Fruit fly (Drosophila melanogaster) whole organism, embryonic: ENCODE results near the gene RpL24.

ENCODE experiments used
- ATbp ChIP-seq: fragments of 200-800 bp; sonication (Bioruptor generic); optimal IDR thresholded peaks from 2 replicates; lab custom pipeline; 2017; ENCODE audit warnings: missing biosample characterization, mild to moderate bottlenecking, missing genetic modification characterization, missing genetic modification reagents
- Aef1 ChIP-seq: fragments of 200-800 bp; sonication (Bioruptor generic); IDR thresholded peaks from 3 replicates; pipeline ENCODE4 v1.3.6; 2022; ENCODE audit warnings: missing biosample characterization, missing genetic modification characterization
- BtbVII ChIP-seq: fragments of 200-800 bp; sonication (Bioruptor generic); optimal IDR thresholded peaks from 3 replicates; lab custom pipeline; 2017; ENCODE audit warnings: missing biosample characterization, mild to moderate bottlenecking, missing genetic modification characterization
- CG13123 ChIP-seq: fragments of 200-800 bp; sonication (Bioruptor generic); optimal IDR thresholded peaks from 2 replicates; lab custom pipeline; 2016; ENCODE audit warnings: missing biosample characterization, missing genetic modification characterization
- CG14667 ChIP-seq: fragments of 200-800 bp; sonication (Bioruptor generic); IDR thresholded peaks from 2 replicates; pipeline ENCODE4 v1.3.6; 2022; ENCODE audit warnings: missing biosample characterization, missing genetic modification characterization
- CG14860 ChIP-seq: fragments of 200-800 bp; sonication (Bioruptor generic); IDR thresholded peaks from 3 replicates; pipeline ENCODE4 v1.3.6; 2022; ENCODE audit warnings: missing biosample characterization, missing genetic modification characterization; ENCODE audit not compliant: partially characterized antibody
- CG15514 ChIP-seq: fragments of 200-800 bp; sonication (Bioruptor generic); optimal IDR thresholded peaks from 3 replicates; lab custom pipeline; 2017; ENCODE audit warnings: missing biosample characterization, missing genetic modification characterization, mild to moderate bottlenecking, moderate library complexity, missing genetic modification reagents
- CG15601 ChIP-seq: fragments of 200-800 bp; sonication (Bioruptor generic); optimal IDR thresholded peaks from 3 replicates; lab custom pipeline; 2019; ENCODE audit warnings: missing biosample characterization, mild to moderate bottlenecking, missing genetic modification characterization, moderate library complexity
- CG1647 ChIP-seq: fragments of 200-800 bp; sonication (Bioruptor generic); optimal IDR thresholded peaks from 3 replicates; lab custom pipeline; 2016; ENCODE audit warnings: missing biosample characterization, missing genetic modification characterization
- CG17361 ChIP-seq: fragments of 200-800 bp; sonication (Bioruptor generic); IDR thresholded peaks from 3 replicates; pipeline ENCODE4 v1.3.6; 2022; ENCODE audit warnings: missing biosample characterization, missing genetic modification characterization
- CG2120 ChIP-seq: fragments of 200-800 bp; sonication (Bioruptor generic); optimal IDR thresholded peaks from 3 replicates; lab custom pipeline; 2016; ENCODE audit warnings: missing biosample characterization, missing genetic modification characterization
- CG30020 ChIP-seq: fragments of 200-800 bp; optimal IDR thresholded peaks from 2 replicates; lab custom pipeline; 2019; ENCODE audit warnings: missing biosample characterization, mild to moderate bottlenecking, missing genetic modification characterization, moderate library complexity
- CG32767 ChIP-seq: fragments of 200-800 bp; sonication (Bioruptor generic); IDR thresholded peaks from 2 replicates; pipeline ENCODE4 v1.3.6; 2022; ENCODE audit warnings: missing biosample characterization, missing genetic modification characterization
- CG33557 ChIP-seq: fragments of 200-800 bp; sonication (Bioruptor generic); optimal IDR thresholded peaks from 2 replicates; lab custom pipeline; 2019; ENCODE audit warnings: missing biosample characterization, mild to moderate bottlenecking, missing genetic modification characterization, moderate library complexity
- CG4854 ChIP-seq: fragments of 200-800 bp; sonication (Bioruptor generic); optimal IDR thresholded peaks from 2 replicates; lab custom pipeline; 2016; ENCODE audit warnings: missing biosample characterization, missing genetic modification characterization, inconsistent platforms
- CG5953 ChIP-seq: fragments of 200-800 bp; sonication (Bioruptor generic); IDR thresholded peaks from 2 replicates; pipeline ENCODE4 v1.3.6; 2022; ENCODE audit warnings: missing biosample characterization, missing genetic modification characterization
- CG7928 ChIP-seq: fragments of 200-800 bp; sonication (Bioruptor generic); optimal IDR thresholded peaks from 2 replicates; lab custom pipeline; 2017; ENCODE audit warnings: missing biosample characterization, mild to moderate bottlenecking, missing genetic modification characterization
- CG9609 ChIP-seq: fragments of 200-800 bp; sonication (Bioruptor generic); optimal IDR thresholded peaks from 3 replicates; lab custom pipeline; 2016; ENCODE audit warnings: missing biosample characterization, missing genetic modification characterization
- CG9932 ChIP-seq: fragments of 200-800 bp; sonication (Bioruptor generic); IDR thresholded peaks from 2 replicates; pipeline ENCODE4 v1.3.6; 2022; ENCODE audit warnings: missing biosample characterization, missing genetic modification characterization
- CoRest ChIP-seq: fragments of 200-800 bp; sonication (Bioruptor generic); optimal IDR thresholded peaks from 3 replicates; lab custom pipeline; 2018; ENCODE audit warnings: missing biosample characterization, mild to moderate bottlenecking, missing genetic modification characterization, moderate library complexity
- CrebB ChIP-seq: fragments of 200-800 bp; sonication (Bioruptor generic); optimal IDR thresholded peaks from 3 replicates; lab custom pipeline; 2018; ENCODE audit warnings: missing biosample characterization, mild to moderate bottlenecking, missing genetic modification characterization
- Doc2 ChIP-seq: fragments of 200-800 bp; sonication (Bioruptor generic); IDR thresholded peaks from 2 replicates; pipeline ENCODE4 v1.3.6; 2022; ENCODE audit warnings: missing biosample characterization, missing genetic modification characterization
- Doc3 ChIP-seq: fragments of 200-800 bp; sonication (Bioruptor generic); IDR thresholded peaks from 3 replicates; pipeline ENCODE4 v1.3.6; 2022; ENCODE audit warnings: missing biosample characterization, missing genetic modification characterization; ENCODE audit not compliant: partially characterized antibody
- Fer3 ChIP-seq: fragments of 200-800 bp; sonication (Bioruptor generic); optimal IDR thresholded peaks from 2 replicates; lab custom pipeline; 2018; ENCODE audit warnings: missing biosample characterization, mild to moderate bottlenecking, missing genetic modification characterization, moderate library complexity
- HmgZ ChIP-seq: fragments of 200-800 bp; sonication (Bioruptor generic); optimal IDR thresholded peaks from 2 replicates; lab custom pipeline; 2018; ENCODE audit warnings: missing biosample characterization, mild to moderate bottlenecking, missing genetic modification characterization
- Kr ChIP-seq: fragments of 200-800 bp; sonication (Bioruptor generic); optimal IDR thresholded peaks from 2 replicates; lab custom pipeline; 2017; ENCODE audit warnings: missing biosample characterization, mild to moderate bottlenecking, missing genetic modification characterization
- Oli ChIP-seq: fragments of 200-800 bp; sonication (Bioruptor generic); optimal IDR thresholded peaks from 2 replicates; lab custom pipeline; 2018; ENCODE audit warnings: missing biosample characterization, mild to moderate bottlenecking, missing genetic modification characterization, moderate library complexity
- PHDP ChIP-seq: fragments of 200-800 bp; sonication (Bioruptor generic); optimal IDR thresholded peaks from 3 replicates; lab custom pipeline; 2018; ENCODE audit warnings: missing biosample characterization, mild to moderate bottlenecking, missing genetic modification characterization, moderate library complexity
- TFAM ChIP-seq: fragments of 200-800 bp; sonication (Bioruptor generic); optimal IDR thresholded peaks from 2 replicates; lab custom pipeline; 2017; ENCODE audit warnings: missing biosample characterization, missing genetic modification characterization, inconsistent platforms
- Tbp ChIP-seq: fragments of >200 bp; optimal IDR thresholded peaks from 2 replicates; lab custom pipeline; 2018; ENCODE audit warnings: missing biosample characterization, missing genetic modification characterization
- Xbp1 ChIP-seq: fragments of 200-800 bp; sonication (Bioruptor generic); optimal IDR thresholded peaks from 3 replicates; lab custom pipeline; 2016; ENCODE audit warnings: missing biosample characterization, mild to moderate bottlenecking, missing genetic modification characterization
- amos ChIP-seq: fragments of 200-800 bp; sonication (Bioruptor generic); IDR thresholded peaks from 2 replicates; pipeline ENCODE4 v1.3.6; 2022; ENCODE audit warnings: missing biosample characterization, missing genetic modification characterization; ENCODE audit not compliant: partially characterized antibody
- bcd ChIP-seq: fragments of 200-800 bp; sonication (Bioruptor generic); optimal IDR thresholded peaks from 2 replicates; lab custom pipeline; 2017; ENCODE audit warnings: missing biosample characterization, mild to moderate bottlenecking, missing genetic modification characterization
- dati ChIP-seq: fragments of 200-800 bp; sonication (Bioruptor generic); IDR thresholded peaks from 2 replicates; pipeline ENCODE4 v1.3.6; 2022; ENCODE audit warnings: missing biosample characterization, missing genetic modification characterization
- disco-r ChIP-seq: fragments of 200-800 bp; sonication (Bioruptor generic); optimal IDR thresholded peaks from 2 replicates; lab custom pipeline; 2016; ENCODE audit warnings: missing biosample characterization, missing genetic modification characterization
- ewg ChIP-seq: fragments of 200-800 bp; sonication (Bioruptor generic); optimal IDR thresholded peaks from 3 replicates; lab custom pipeline; 2017; ENCODE audit warnings: mild to moderate bottlenecking, missing biosample characterization, missing genetic modification reagents, missing genetic modification characterization
- fu2 ChIP-seq: fragments of 200-800 bp; sonication (Bioruptor generic); optimal IDR thresholded peaks from 2 replicates; lab custom pipeline; 2016; ENCODE audit warnings: missing biosample characterization, missing genetic modification characterization
- inv ChIP-seq: fragments of 200-800 bp; sonication (Bioruptor generic); IDR thresholded peaks from 2 replicates; pipeline ENCODE4 v1.3.6; 2022; ENCODE audit warnings: missing biosample characterization, missing genetic modification characterization; ENCODE audit not compliant: partially characterized antibody
- jumu ChIP-seq: fragments of 200-800 bp; sonication (Bioruptor generic); optimal IDR thresholded peaks from 3 replicates; lab custom pipeline; 2016; ENCODE audit warnings: missing biosample characterization, missing genetic modification characterization
- maf-S ChIP-seq: fragments of 200-800 bp; sonication (Bioruptor generic); optimal IDR thresholded peaks from 2 replicates; lab custom pipeline; 2016; ENCODE audit warnings: missing biosample characterization, missing genetic modification characterization
- p53 ChIP-seq: fragments of 200-800 bp; sonication (Bioruptor generic); optimal IDR thresholded peaks from 2 replicates; lab custom pipeline; 2016; ENCODE audit warnings: missing biosample characterization, missing genetic modification characterization
- pfk ChIP-seq: fragments of 200-800 bp; sonication (Bioruptor generic); optimal IDR thresholded peaks from 2 replicates; lab custom pipeline; 2018; ENCODE audit warnings: missing biosample characterization, mild to moderate bottlenecking, missing genetic modification characterization, moderate library complexity
- pzg ChIP-seq: fragments of 200-800 bp; sonication (Bioruptor generic); optimal IDR thresholded peaks from 3 replicates; lab custom pipeline; 2018; ENCODE audit warnings: missing biosample characterization, mild to moderate bottlenecking, missing genetic modification characterization, moderate library complexity
- ranshi ChIP-seq: fragments of 200-800 bp; sonication (Bioruptor generic); IDR thresholded peaks from 2 replicates; pipeline ENCODE4 v1.3.6; 2022; ENCODE audit warnings: missing biosample characterization, missing genetic modification characterization
- ro ChIP-seq: fragments of 200-800 bp; sonication (Bioruptor generic); IDR thresholded peaks from 2 replicates; pipeline ENCODE4 v1.3.6; 2022; ENCODE audit warnings: missing biosample characterization, missing genetic modification characterization
- tna ChIP-seq: fragments of 200-800 bp; sonication (Bioruptor generic); IDR thresholded peaks from 2 replicates; pipeline ENCODE4 v1.3.6; 2022; ENCODE audit warnings: missing biosample characterization, missing genetic modification characterization; ENCODE audit not compliant: partially characterized antibody
- toy ChIP-seq: fragments of 200-800 bp; sonication (Bioruptor generic); IDR thresholded peaks from 2 replicates; pipeline ENCODE4 v1.3.6; 2022; ENCODE audit warnings: missing biosample characterization, missing genetic modification characterization
- unpg ChIP-seq: fragments of 200-800 bp; sonication (Bioruptor generic); optimal IDR thresholded peaks from 3 replicates; lab custom pipeline; 2018; ENCODE audit warnings: missing biosample characterization, mild to moderate bottlenecking, missing genetic modification characterization, moderate library complexity
- usp ChIP-seq: fragments of >200 bp; optimal IDR thresholded peaks from 2 replicates; lab custom pipeline; 2017; ENCODE audit warnings: missing biosample characterization, missing genetic modification characterization
- zen ChIP-seq: fragments of 200-800 bp; sonication (Bioruptor generic); optimal IDR thresholded peaks from 3 replicates; lab custom pipeline; 2018; ENCODE audit warnings: missing biosample characterization, mild to moderate bottlenecking, missing genetic modification characterization, moderate library complexity

RpL24 gene

dm6 chr2L:13368940-13369339 is 26.0 kb downstream of the RpL24 start, which contains the start of gene CG31855 (continued):
- TF ChIP-seq CrebB (tag; lab: Kevin White, UChicago) = peak; percentile 67
- peak; percentile 89 for TF ChIP-seq Aef1 (GFP tag; lab: Robert Waterston, UW)
- peak; percentile 81 for TF ChIP-seq CG1647 (GFP tag; lab: Kevin White, UChicago)
- no peak for TF ChIP-seq Kr (GFP tag; lab: Kevin White, UChicago)
- no peak for TF ChIP-seq CG14860 (GFP tag; lab: Robert Waterston, UW)
- TF ChIP-seq inv (GFP tag; lab: Robert Waterston, UW) = no peak
- TF ChIP-seq CG9609 = peak; percentile 69
- TF ChIP-seq toy (GFP tag; lab: Robert Waterston, UW) = no peak
- peak; percentile 73 for TF ChIP-seq CG5953 (GFP tag; lab: Robert Waterston, UW)
- TF ChIP-seq CG13123 = peak; percentile 82
- TF ChIP-seq ro = peak; percentile 39; the same call in 1 of the 2 replicates
- peak; percentile 68 for TF ChIP-seq ewg (GFP tag; lab: Kevin White, UChicago)
- TF ChIP-seq HmgZ = peak; percentile 85
- no peak for TF ChIP-seq Doc3 (GFP tag; lab: Robert Waterston, UW)
- TF ChIP-seq bcd (GFP tag; lab: Kevin White, UChicago) = peak; percentile 75
- no peak for TF ChIP-seq dati (GFP tag; lab: Robert Waterston, UW)
- TF ChIP-seq CoRest = peak; percentile 78
- peak; percentile 26 for TF ChIP-seq zen
- TF ChIP-seq usp (GFP tag; lab: Kevin White, UChicago) = no peak
- TF ChIP-seq jumu (GFP tag; lab: Kevin White, UChicago) = peak; percentile 62
- TF ChIP-seq CG14667 (GFP tag; lab: Robert Waterston, UW) = peak; percentile 64
- TF ChIP-seq Doc2 (GFP tag; lab: Robert Waterston, UW) = no peak
- no peak; the same call in 1 of the 2 replicates for TF ChIP-seq amos (GFP tag; lab: Robert Waterston, UW)
- peak; percentile 85 for TF ChIP-seq Fer3
- peak; percentile 44 for TF ChIP-seq CG30020
- TF ChIP-seq PHDP (tag; lab: Kevin White, UChicago) = peak; percentile 81
- peak; percentile 80 for TF ChIP-seq ranshi (GFP tag; lab: Robert Waterston, UW)
- TF ChIP-seq CG33557 (GFP tag; lab: Kevin White, UChicago) = peak; percentile 67
- peak; percentile 69 for TF ChIP-seq fu2 (GFP tag; lab: Kevin White, UChicago)
- peak; percentile 59 for TF ChIP-seq pfk (GFP tag; lab: Kevin White, UChicago)
- peak; percentile 90 for TF ChIP-seq Xbp1
- no peak for TF ChIP-seq p53
- peak; percentile 76 for TF ChIP-seq BtbVII (GFP tag; lab: Kevin White, UChicago)
- TF ChIP-seq CG15514 (GFP tag; lab: Kevin White, UChicago) = peak; percentile 82
- no peak for TF ChIP-seq Tbp (GFP tag; lab: Kevin White, UChicago)
- peak; percentile 61 for TF ChIP-seq ATbp (GFP tag; lab: Kevin White, UChicago)
- TF ChIP-seq Oli (tag; lab: Kevin White, UChicago) = peak; percentile 63
- peak; percentile 66 for TF ChIP-seq disco-r
- TF ChIP-seq CG2120 (GFP tag; lab: Kevin White, UChicago) = peak; percentile 91
- TF ChIP-seq unpg = peak; percentile 81
- peak; percentile 73; the same call in 2 of the 3 replicates for TF ChIP-seq CG17361 (GFP tag; lab: Robert Waterston, UW)
- peak; percentile 44 for TF ChIP-seq CG7928 (GFP tag; lab: Kevin White, UChicago)
- TF ChIP-seq maf-S = peak; percentile 76
- peak; percentile 63 for TF ChIP-seq pzg (GFP tag; lab: Kevin White, UChicago)
- no peak for TF ChIP-seq CG32767 (GFP tag; lab: Robert Waterston, UW)
- TF ChIP-seq CG9932 (GFP tag; lab: Robert Waterston, UW) = peak; percentile 95
- no peak for TF ChIP-seq tna (GFP tag; lab: Robert Waterston, UW)
- TF ChIP-seq CG4854 = peak; percentile 87
- peak; percentile 73 for TF ChIP-seq CG15601 (tag; lab: Kevin White, UChicago)
- TF ChIP-seq TFAM (GFP tag; lab: Kevin White, UChicago) = no peak
